Worm (Caenorhabditis elegans) whole organism, midembryonic: ENCODE measurements around the gene M01H9.2.

ENCODE experiments used
- T22C8.4 ChIP-seq: fragments of 200-800 bp; sonication (Bioruptor generic); IDR thresholded peaks from 2 replicates; pipeline ENCODE4 v1.3.6; 2022; ENCODE audit warnings: missing genetic modification characterization, missing compliant biosample characterization
- cog-1 ChIP-seq: sonication (generic microtip); optimal IDR thresholded peaks from 2 replicates; lab custom pipeline; 2016; ENCODE audit warnings: missing genetic modification characterization, missing compliant biosample characterization
- klf-2 ChIP-seq: fragments of 200-800 bp; sonication (Bioruptor generic); conservative IDR thresholded peaks from 2 replicates; pipeline ENCODE4 v1.3.6; 2022; ENCODE audit warnings: missing genetic modification reagents, missing genetic modification characterization, missing compliant biosample characterization
- med-1 ChIP-seq: sonication (generic microtip); optimal IDR thresholded peaks from 2 replicates; lab custom pipeline; 2017; ENCODE audit warnings: missing genetic modification characterization, mild to moderate bottlenecking, missing compliant biosample characterization, antibody characterized with exemption, missing genetic modification reagents; ENCODE audit not compliant: insufficient read depth
- ref-1 ChIP-seq: fragments of 200-800 bp; sonication (Bioruptor generic); conservative IDR thresholded peaks from 2 replicates; pipeline ENCODE4 v1.3.6; 2022; ENCODE audit warnings: missing genetic modification reagents, missing genetic modification characterization, missing compliant biosample characterization
- tab-1 ChIP-seq: fragments of 200-800 bp; sonication (Bioruptor generic); IDR thresholded peaks from 2 replicates; pipeline ENCODE4 v1.3.6; 2022; ENCODE audit warnings: missing genetic modification characterization, missing compliant biosample characterization
- ztf-23 ChIP-seq: fragments of 200-800 bp; sonication (Bioruptor generic); IDR thresholded peaks from 2 replicates; pipeline ENCODE4 v1.3.6; 2022; ENCODE audit warnings: missing genetic modification reagents, missing genetic modification characterization, missing compliant biosample characterization
- ztf-29 ChIP-seq: fragments of 200-800 bp; sonication (Bioruptor generic); IDR thresholded peaks from 2 replicates; pipeline ENCODE4 v1.3.6; 2022; ENCODE audit warnings: missing genetic modification reagents, missing genetic modification characterization, missing compliant biosample characterization

DNA sequence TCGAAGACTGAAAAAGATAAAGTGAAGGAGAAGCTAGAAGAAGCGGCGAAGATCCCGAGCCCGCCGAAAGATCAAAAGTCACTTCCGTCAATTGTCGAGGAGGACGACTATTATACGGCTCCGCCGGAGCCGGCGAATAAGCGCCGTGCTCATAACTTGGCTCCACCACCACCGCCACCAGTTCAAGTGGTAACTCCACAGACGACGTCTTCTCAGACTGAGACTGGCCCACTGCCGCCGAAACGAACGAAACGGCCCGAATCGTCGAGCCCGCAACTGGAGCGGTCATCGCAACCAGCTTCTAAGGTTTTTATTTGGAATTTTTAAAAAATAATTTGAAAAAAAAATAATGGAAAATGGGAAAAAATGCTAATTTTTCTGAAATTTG lies 51.1 kb downstream of the M01H9.2 start:
- TF ChIP-seq cog-1 (tag; lab: Kevin White, UChicago) (no peak), T22C8.4 (GFP tag; lab: Robert Waterston, UW) (no peak), klf-2 (no peak), ztf-29 (no peak), ztf-23 (no peak), ref-1 (no peak), tab-1 (no peak), med-1 (no peak)
